Fruit fly (Drosophila melanogaster) whole organism, prepupa: ENCODE results near the gene Cpr97Eb.

ENCODE experiments used
- CG1621 ChIP-seq: fragments of 200-800 bp; sonication (Bioruptor generic); optimal IDR thresholded peaks from 3 replicates; lab custom pipeline; 2018; ENCODE audit warnings: missing biosample characterization, mild to moderate bottlenecking, missing genetic modification characterization
- CG8119 ChIP-seq: fragments of 200-800 bp; sonication (Bioruptor generic); IDR thresholded peaks from 3 replicates; pipeline ENCODE4 v1.3.6; 2022; ENCODE audit warnings: missing biosample characterization, missing genetic modification characterization
- Eip75B ChIP-seq: fragments of 200-800 bp; sonication (Bioruptor generic); optimal IDR thresholded peaks from 3 replicates; lab custom pipeline; 2016; ENCODE audit warnings: missing biosample characterization, missing genetic modification characterization
- Eip93F ChIP-seq: fragments of 200-800 bp; sonication (Bioruptor generic); optimal IDR thresholded peaks from 2 replicates; lab custom pipeline; 2016; ENCODE audit warnings: missing biosample characterization, mild to moderate bottlenecking, missing genetic modification characterization
- OdsH ChIP-seq: fragments of 200-800 bp; sonication (Bioruptor generic); optimal IDR thresholded peaks from 3 replicates; lab custom pipeline; 2016; ENCODE audit warnings: missing biosample characterization, missing genetic modification characterization
- Sox102F ChIP-seq: fragments of 200-800 bp; sonication (Bioruptor generic); optimal IDR thresholded peaks from 2 replicates; lab custom pipeline; 2016; ENCODE audit warnings: missing biosample characterization, mild to moderate bottlenecking, missing genetic modification characterization
- pdm3 ChIP-seq: fragments of 200-800 bp; sonication (Bioruptor generic); optimal IDR thresholded peaks from 3 replicates; lab custom pipeline; 2016; ENCODE audit warnings: missing biosample characterization, missing genetic modification characterization
- salr ChIP-seq, 2 experiments: fragments of 200-800 bp; sonication (Bioruptor generic); optimal IDR thresholded peaks; 3 replicates each; lab custom pipeline; 2016 to 2018; ENCODE audit warnings: missing biosample characterization in 2 of 2, missing genetic modification characterization in 2 of 2, mild to moderate bottlenecking in 1 of 2

- TF ChIP-seq Eip75B = no peak
- TF ChIP-seq Sox102F = no peak
- TF ChIP-seq CG1621 = no peak
- TF ChIP-seq pdm3 (GFP tag; lab: Kevin White, UChicago) = no peak
- no peak for TF ChIP-seq OdsH (GFP tag; lab: Kevin White, UChicago)
- TF ChIP-seq CG8119 (GFP tag; lab: Robert Waterston, UW) = no peak
- no peak for TF ChIP-seq Eip93F (GFP tag; lab: Kevin White, UChicago)
- no peak for TF ChIP-seq salr (GFP tag; optimal IDR thresholded peaks at IDR 0.05; lab: Kevin White, UChicago)
Measured at dm6 chr3R:27094233-27094632, 3.3 kb upstream of the Cpr97Eb start, which contains the start of gene CG14259.
